Worm (Caenorhabditis elegans) whole organism, L2 larva: Measurements from ENCODE around the gene T25B2.1.

Experiments used
- C34F6.9 ChIP-seq: fragments of 150-350 bp; optimal IDR thresholded peaks from 2 replicates; lab custom pipeline; 2014; ENCODE audit warnings: missing biosample characterization, missing genetic modification characterization
- F13H6.1 ChIP-seq: sonication (generic microtip); optimal IDR thresholded peaks from 2 replicates; lab custom pipeline; 2016; ENCODE audit warnings: missing genetic modification characterization, missing compliant biosample characterization
- R02D3.7 ChIP-seq: fragments of 150-350 bp; optimal IDR thresholded peaks from 2 replicates; lab custom pipeline; 2014; ENCODE audit warnings: missing biosample characterization, missing genetic modification characterization
- Y55F3AM.14 ChIP-seq: fragments of 200-800 bp; sonication (Bioruptor generic); optimal IDR thresholded peaks from 2 replicates; lab custom pipeline; 2018; ENCODE audit warnings: mild to moderate bottlenecking, missing genetic modification characterization, missing compliant biosample characterization
- ZK546.5 ChIP-seq: sonication (generic microtip); optimal IDR thresholded peaks from 2 replicates; lab custom pipeline; 2017; ENCODE audit warnings: missing biosample characterization, missing genetic modification characterization
- aly-2 ChIP-seq: fragments of 150-350 bp; optimal IDR thresholded peaks from 2 replicates; lab custom pipeline; 2014; ENCODE audit warnings: missing biosample characterization, missing genetic modification characterization
- ama-1 ChIP-seq: fragments of 150-350 bp; optimal IDR thresholded peaks from 2 replicates; lab custom pipeline; 2018; ENCODE audit warnings: inconsistent platforms
- blmp-1 ChIP-seq: sonication (generic microtip); optimal IDR thresholded peaks from 2 replicates; lab custom pipeline; 2017; ENCODE audit warnings: missing genetic modification characterization, mild to moderate bottlenecking, missing compliant biosample characterization, antibody characterized with exemption, moderate library complexity; ENCODE audit not compliant: insufficient read depth
- crh-2 ChIP-seq: sonication (generic microtip); optimal IDR thresholded peaks from 2 replicates; lab custom pipeline; 2017; ENCODE audit warnings: missing biosample characterization, missing genetic modification characterization
- elt-1 ChIP-seq: fragments of 150-350 bp; optimal IDR thresholded peaks from 2 replicates; lab custom pipeline; 2014; ENCODE audit warnings: missing biosample characterization, missing genetic modification characterization
- elt-3 ChIP-seq: sonication (generic microtip); optimal IDR thresholded peaks from 2 replicates; lab custom pipeline; 2017; ENCODE audit warnings: missing biosample characterization, missing genetic modification characterization
- mab-5 ChIP-seq: fragments of 150-350 bp; optimal IDR thresholded peaks from 2 replicates; lab custom pipeline; 2014; ENCODE audit warnings: missing biosample characterization, missing genetic modification characterization
- nhr-129 ChIP-seq: fragments of 150-350 bp; optimal IDR thresholded peaks from 2 replicates; lab custom pipeline; 2014; ENCODE audit warnings: missing biosample characterization, missing genetic modification characterization
- nhr-237 ChIP-seq: fragments of 150-350 bp; optimal IDR thresholded peaks from 2 replicates; lab custom pipeline; 2014; ENCODE audit warnings: missing biosample characterization, missing genetic modification characterization
- peb-1 ChIP-seq: fragments of 150-350 bp; optimal IDR thresholded peaks from 2 replicates; lab custom pipeline; 2014; ENCODE audit warnings: missing biosample characterization, missing genetic modification characterization
- sem-4 ChIP-seq: fragments of 150-350 bp; optimal IDR thresholded peaks from 2 replicates; lab custom pipeline; 2014; ENCODE audit warnings: missing biosample characterization, missing genetic modification reagents, missing genetic modification characterization
- sma-9 ChIP-seq, 2 experiments: fragments of 150-350 bp in 1 of 2; sonication (generic microtip) in 1 of 2; optimal IDR thresholded peaks; 2 replicates each; lab custom pipeline; 2014 to 2016; ENCODE audit warnings: missing genetic modification characterization in 2 of 2, mild to moderate bottlenecking in 1 of 2, missing biosample characterization in 1 of 2, missing compliant biosample characterization in 1 of 2, missing genetic modification reagents in 1 of 2, moderate library complexity in 1 of 2
- snpc-4 ChIP-seq: fragments of 150-350 bp; optimal IDR thresholded peaks from 2 replicates; lab custom pipeline; 2014; ENCODE audit warnings: missing biosample characterization, missing genetic modification characterization
- unc-39 ChIP-seq: fragments of 150-350 bp; optimal IDR thresholded peaks from 2 replicates; lab custom pipeline; 2014; ENCODE audit warnings: missing biosample characterization, missing genetic modification characterization
- unc-55 ChIP-seq: fragments of 150-350 bp; sonication (generic microtip); optimal IDR thresholded peaks from 3 replicates; lab custom pipeline; 2014; ENCODE audit warnings: missing biosample characterization, missing genetic modification reagents, missing genetic modification characterization
- zag-1 ChIP-seq: fragments of 150-350 bp; optimal IDR thresholded peaks from 2 replicates; lab custom pipeline; 2014; ENCODE audit warnings: missing biosample characterization, missing genetic modification characterization

The T25B2.1 gene

ce11 chrX:6219892-6220291 is 46.1 kb downstream of the T25B2.1 start (continued):
- no peak for TF ChIP-seq ama-1 (lab: Kevin White, UChicago)
- no peak for TF ChIP-seq ZK546.5 (tag; lab: Kevin White, UChicago)
- TF ChIP-seq C34F6.9, result peak; percentile 57
- TF ChIP-seq sem-4 (tag; lab: Kevin White, UChicago), result peak; percentile 20
- no peak for TF ChIP-seq zag-1 (tag; lab: Kevin White, UChicago)
- TF ChIP-seq aly-2 (tag; lab: Kevin White, UChicago), result no peak
- TF ChIP-seq blmp-1 (tag; lab: Kevin White, UChicago), result no peak
- peak; percentile 38 for TF ChIP-seq F13H6.1 (tag; lab: Kevin White, UChicago)
- peak; percentile 38 for TF ChIP-seq unc-55 (GFP tag; lab: Kevin White, UChicago)
- no peak for TF ChIP-seq nhr-237 (tag; lab: Kevin White, UChicago)
- peak; percentile 44 for TF ChIP-seq crh-2 (tag; lab: Kevin White, UChicago)

- no peak for TF ChIP-seq snpc-4 (tag; lab: Kevin White, UChicago)
- TF ChIP-seq nhr-129, result no peak
- no peak for TF ChIP-seq crh-2 (tag; lab: Kevin White, UChicago)
- no peak for TF ChIP-seq elt-3 (tag; lab: Kevin White, UChicago)
- no peak for TF ChIP-seq unc-39 (tag; lab: Kevin White, UChicago)
- TF ChIP-seq, all 48 proteins: peak for 0
Measured at ce11 chrX:6221097-6221496, 47.3 kb downstream of the T25B2.1 start.

- no peak for TF ChIP-seq R02D3.7 (tag; lab: Kevin White, UChicago)
- no peak for TF ChIP-seq peb-1 (tag; lab: Kevin White, UChicago)
- no peak for TF ChIP-seq Y55F3AM.14
- TF ChIP-seq mab-5 (tag; lab: Kevin White, UChicago), result no peak
- no peak for TF ChIP-seq elt-1 (tag; lab: Kevin White, UChicago)
- TF ChIP-seq sma-9 (GFP tag; optimal IDR thresholded peaks at IDR 0.05; lab: Kevin White, UChicago), result peak; percentile 32
- no peak for TF ChIP-seq sma-9 (tag; optimal IDR thresholded peaks at IDR 0.05; lab: Kevin White, UChicago)
- no peak for TF ChIP-seq blmp-1 (tag; lab: Kevin White, UChicago)
Measured at ce11 chrX:6224841-6225240, 51.1 kb downstream of the T25B2.1 start.
